Fruit fly (Drosophila melanogaster) whole organism, adult: ENCODE results near the gene CG14277.

Source experiments
- CG12768 ChIP-seq: fragments of 200-800 bp; sonication (Bioruptor generic); optimal IDR thresholded peaks from 2 replicates; lab custom pipeline; 2017; ENCODE audit warnings: missing biosample characterization, missing genetic modification characterization, mild to moderate bottlenecking, moderate library complexity, missing genetic modification reagents
- CG14711 ChIP-seq: fragments of 200-800 bp; sonication (Bioruptor generic); optimal IDR thresholded peaks from 2 replicates; lab custom pipeline; 2018; ENCODE audit warnings: missing biosample characterization, mild to moderate bottlenecking, missing genetic modification characterization, moderate library complexity
- CG1620 ChIP-seq: fragments of 200-800 bp; sonication (Bioruptor generic); optimal IDR thresholded peaks from 2 replicates; lab custom pipeline; 2016; ENCODE audit warnings: missing biosample characterization, missing genetic modification characterization
- CG5204 ChIP-seq: fragments of 200-800 bp; sonication (Bioruptor generic); optimal IDR thresholded peaks from 2 replicates; lab custom pipeline; 2016; ENCODE audit warnings: missing biosample characterization, missing genetic modification characterization
- CG7101 ChIP-seq: fragments of 200-800 bp; sonication (Bioruptor generic); optimal IDR thresholded peaks from 2 replicates; lab custom pipeline; 2018; ENCODE audit warnings: missing biosample characterization, mild to moderate bottlenecking, missing genetic modification characterization, moderate library complexity
- Clk ChIP-seq: fragments of 200-800 bp; sonication (Bioruptor generic); optimal IDR thresholded peaks from 2 replicates; lab custom pipeline; 2017; ENCODE audit warnings: missing biosample characterization, missing genetic modification characterization
- Crg-1 ChIP-seq: fragments of 200-800 bp; sonication (Bioruptor generic); optimal IDR thresholded peaks from 2 replicates; lab custom pipeline; 2016; ENCODE audit warnings: missing biosample characterization, missing genetic modification characterization
- Mnt ChIP-seq: fragments of 200-800 bp; sonication (Bioruptor generic); optimal IDR thresholded peaks from 2 replicates; lab custom pipeline; 2016; ENCODE audit warnings: missing biosample characterization, mild to moderate bottlenecking, missing genetic modification characterization
- bab1 ChIP-seq: fragments of 200-800 bp; sonication (Bioruptor generic); optimal IDR thresholded peaks from 3 replicates; lab custom pipeline; 2019; ENCODE audit warnings: missing biosample characterization, mild to moderate bottlenecking, missing genetic modification characterization, moderate library complexity
- cic ChIP-seq: fragments of 200-800 bp; sonication (Bioruptor generic); optimal IDR thresholded peaks from 2 replicates; lab custom pipeline; 2017; ENCODE audit warnings: missing biosample characterization, mild to moderate bottlenecking, missing genetic modification characterization, moderate library complexity
- cnc ChIP-seq, 2 experiments: fragments of >200 bp; optimal IDR thresholded peaks; 2 replicates each; lab custom pipeline; 2017
- kay ChIP-seq: fragments of 200-800 bp; sonication (Bioruptor generic); peaks from one replicate; lab custom pipeline; 2016; ENCODE audit warnings: missing biosample characterization, missing genetic modification characterization, borderline replicate concordance
- pad ChIP-seq: fragments of 200-800 bp; sonication (Bioruptor generic); optimal IDR thresholded peaks from 3 replicates; lab custom pipeline; 2017; ENCODE audit warnings: missing biosample characterization, missing genetic modification characterization, mild to moderate bottlenecking, moderate library complexity, missing genetic modification reagents

DNA sequence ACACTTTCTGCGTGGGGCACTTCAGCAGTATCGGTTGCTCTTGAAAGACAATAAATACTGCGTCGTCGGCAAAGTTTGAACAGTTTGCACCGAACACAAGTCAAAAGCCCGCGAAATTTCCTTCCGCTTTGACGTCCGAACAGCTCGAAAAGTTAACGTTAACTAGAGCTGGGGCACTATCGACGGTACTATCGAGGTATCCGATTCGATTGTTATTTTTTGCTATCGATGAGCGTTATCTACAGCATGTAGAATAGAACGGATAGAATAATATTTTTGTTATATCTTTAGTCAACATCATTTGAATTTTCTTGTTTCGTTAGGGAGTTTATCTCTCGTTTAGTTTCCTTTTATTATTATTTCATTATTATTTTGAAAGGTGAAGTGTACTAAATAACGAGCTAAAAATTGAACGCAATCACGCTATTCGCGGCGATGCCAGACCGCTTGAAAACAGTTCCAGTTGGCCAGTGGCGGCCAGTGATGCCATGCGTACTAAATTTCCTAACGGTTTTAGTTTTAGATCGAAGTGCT is 2.5 kb upstream of the CG14277 start, which contains the start of gene Pvr:
- TF ChIP-seq Mnt (GFP tag; lab: Kevin White, UChicago) (no peak), cnc (optimal IDR thresholded peaks at IDR 0.05; lab: Kevin White, UChicago) (no peak), bab1 (GFP tag; lab: Kevin White, UChicago) (peak; percentile 58), CG5204 (peak; percentile 36), CG14711 (tag; lab: Kevin White, UChicago) (no peak), kay (no peak), pad (no peak), CG1620 (GFP tag; lab: Kevin White, UChicago) (peak; percentile 16), CG12768 (GFP tag; lab: Kevin White, UChicago) (no peak), CG7101 (no peak), cic (peak; percentile 4), Clk (GFP tag; lab: Kevin White, UChicago) (no peak), Crg-1 (GFP tag; lab: Kevin White, UChicago) (no peak)
